Worm (Caenorhabditis elegans) whole organism, young adult: ENCODE measurements around the gene srh-98.

Source experiments
- B0019.2 ChIP-seq: fragments of 200-800 bp; sonication (Bioruptor generic); conservative IDR thresholded peaks from 2 replicates; pipeline ENCODE4 v1.3.6; 2022; ENCODE audit warnings: missing genetic modification reagents, missing genetic modification characterization, missing compliant biosample characterization
- B0035.1 ChIP-seq: sonication (generic microtip); optimal IDR thresholded peaks from 2 replicates; lab custom pipeline; 2016; ENCODE audit warnings: missing genetic modification characterization, mild to moderate bottlenecking, missing compliant biosample characterization, missing genotype, missing genetic modification reagents
- B0261.1 ChIP-seq: sonication (generic microtip); optimal IDR thresholded peaks from 2 replicates; lab custom pipeline; 2016; ENCODE audit warnings: mild to moderate bottlenecking, missing genetic modification characterization, moderate library complexity, missing compliant biosample characterization
- C17E4.6 ChIP-seq: fragments of 200-800 bp; sonication (Bioruptor generic); IDR thresholded peaks from 2 replicates; pipeline ENCODE4 v1.3.6; 2022; ENCODE audit warnings: missing genetic modification reagents, missing genetic modification characterization, missing compliant biosample characterization
- F23B12.7 ChIP-seq: sonication (generic microtip); optimal IDR thresholded peaks from 2 replicates; lab custom pipeline; 2017; ENCODE audit warnings: missing genetic modification characterization, mild to moderate bottlenecking, missing compliant biosample characterization, antibody characterized with exemption, moderate library complexity; ENCODE audit not compliant: insufficient read depth
- F55B11.4 ChIP-seq: sonication (generic microtip); optimal IDR thresholded peaks from 2 replicates; lab custom pipeline; 2016; ENCODE audit warnings: missing compliant biosample characterization, missing genetic modification characterization, borderline replicate concordance; ENCODE audit not compliant: insufficient read depth
- T07F8.4 ChIP-seq: sonication (generic microtip); optimal IDR thresholded peaks from 2 replicates; lab custom pipeline; 2016; ENCODE audit warnings: mild to moderate bottlenecking, missing genetic modification characterization, moderate library complexity, missing compliant biosample characterization
- Y53G8AR.9 ChIP-seq: fragments of 200-800 bp; sonication (Bioruptor generic); conservative IDR thresholded peaks from 2 replicates; pipeline ENCODE4 v1.3.6; 2022; ENCODE audit warnings: missing genetic modification reagents, missing genetic modification characterization, missing compliant biosample characterization
- Y67H2A.10 ChIP-seq: fragments of 200-800 bp; sonication (Bioruptor generic); conservative IDR thresholded peaks from 2 replicates; pipeline ENCODE4 v1.3.6; 2022; ENCODE audit warnings: missing genetic modification reagents, missing genetic modification characterization, missing compliant biosample characterization
- Y95B8A.8 ChIP-seq: fragments of 200-800 bp; sonication (Bioruptor generic); IDR thresholded peaks from 2 replicates; pipeline ENCODE4 v1.3.6; 2022; ENCODE audit warnings: missing genetic modification reagents, missing genetic modification characterization, missing compliant biosample characterization
- aptf-3 ChIP-seq: fragments of 200-800 bp; sonication (Bioruptor generic); IDR thresholded peaks from 2 replicates; pipeline ENCODE4 v1.3.6; 2022; ENCODE audit warnings: missing genetic modification characterization, missing compliant biosample characterization
- atf-7 ChIP-seq: sonication (generic microtip); optimal IDR thresholded peaks from 2 replicates; lab custom pipeline; 2017; ENCODE audit warnings: mild to moderate bottlenecking, missing genetic modification characterization, missing compliant biosample characterization
- athp-1 ChIP-seq: sonication (generic microtip); optimal IDR thresholded peaks from 2 replicates; lab custom pipeline; 2017; ENCODE audit warnings: mild to moderate bottlenecking, missing genetic modification characterization, missing compliant biosample characterization
- attf-6 ChIP-seq: fragments of 200-800 bp; sonication (Bioruptor generic); IDR thresholded peaks from 2 replicates; pipeline ENCODE4 v1.3.6; 2022; ENCODE audit warnings: missing genetic modification reagents, missing genetic modification characterization, missing compliant biosample characterization
- bed-1 ChIP-seq: fragments of 200-800 bp; sonication (Bioruptor generic); IDR thresholded peaks from 2 replicates; pipeline ENCODE4 v1.3.6; 2022; ENCODE audit warnings: missing genetic modification reagents, missing genetic modification characterization, missing compliant biosample characterization
- bed-2 ChIP-seq: fragments of 200-800 bp; sonication (Bioruptor generic); IDR thresholded peaks from 2 replicates; pipeline ENCODE4 v1.3.6; 2022; ENCODE audit warnings: missing genetic modification reagents, missing genetic modification characterization, missing compliant biosample characterization
- ceh-100 ChIP-seq: fragments of 200-800 bp; sonication (Bioruptor generic); IDR thresholded peaks from 2 replicates; pipeline ENCODE4 v1.3.6; 2022; ENCODE audit warnings: missing genetic modification reagents, missing genetic modification characterization, missing compliant biosample characterization
- ceh-79 ChIP-seq: sonication (generic microtip); optimal IDR thresholded peaks from 2 replicates; lab custom pipeline; 2017; ENCODE audit warnings: mild to moderate bottlenecking, missing genetic modification characterization, missing compliant biosample characterization
- chd-7 ChIP-seq: sonication (generic microtip); optimal IDR thresholded peaks from 2 replicates; lab custom pipeline; 2016; ENCODE audit warnings: mild to moderate bottlenecking, missing genetic modification characterization, moderate library complexity, missing compliant biosample characterization
- die-1 ChIP-seq: sonication (generic microtip); optimal IDR thresholded peaks from 2 replicates; lab custom pipeline; 2016; ENCODE audit warnings: missing genotype, mild to moderate bottlenecking, missing genetic modification characterization, missing compliant biosample characterization
- egrh-3 ChIP-seq: fragments of 200-800 bp; sonication (Bioruptor generic); IDR thresholded peaks from 2 replicates; pipeline ENCODE4 v1.3.6; 2022; ENCODE audit warnings: missing genetic modification reagents, missing genetic modification characterization, missing compliant biosample characterization
- ets-4 ChIP-seq: fragments of 200-800 bp; sonication (Bioruptor generic); optimal IDR thresholded peaks from 2 replicates; lab custom pipeline; 2018; ENCODE audit warnings: mild to moderate bottlenecking, missing genetic modification characterization, missing compliant biosample characterization
- him-1 ChIP-seq: sonication (generic microtip); optimal IDR thresholded peaks from 2 replicates; lab custom pipeline; 2016; ENCODE audit warnings: missing genotype, missing genetic modification reagents, missing genetic modification characterization, missing compliant biosample characterization
- hlh-12 ChIP-seq: sonication (generic microtip); optimal IDR thresholded peaks from 2 replicates; lab custom pipeline; 2016; ENCODE audit warnings: missing genetic modification characterization, missing compliant biosample characterization
- hmg-20 ChIP-seq: fragments of 200-800 bp; sonication (Bioruptor generic); IDR thresholded peaks from 2 replicates; pipeline ENCODE4 v1.3.6; 2022; ENCODE audit warnings: missing genetic modification reagents, missing genetic modification characterization, missing compliant biosample characterization
- let-607 ChIP-seq, 2 experiments: fragments of 200-800 bp in 1 of 2; sonication (Bioruptor generic) in 1 of 2; sonication (generic microtip) in 1 of 2; optimal IDR thresholded peaks; 2 replicates each; lab custom pipeline; 2016 to 2018; ENCODE audit warnings: mild to moderate bottlenecking in 2 of 2, missing compliant biosample characterization in 2 of 2, missing genetic modification characterization in 2 of 2, moderate library complexity in 2 of 2, missing genotype in 1 of 2
- lin-54 ChIP-seq: fragments of 200-800 bp; sonication (Bioruptor generic); optimal IDR thresholded peaks from 2 replicates; lab custom pipeline; 2018; ENCODE audit warnings: mild to moderate bottlenecking, missing genetic modification characterization, missing compliant biosample characterization
- lir-1 ChIP-seq: fragments of 200-800 bp; sonication (Bioruptor generic); conservative IDR thresholded peaks from 2 replicates; pipeline ENCODE4 v1.3.6; 2022; ENCODE audit warnings: missing genetic modification reagents, missing genetic modification characterization, missing compliant biosample characterization
- lsl-1 ChIP-seq: fragments of 200-800 bp; sonication (Bioruptor generic); optimal IDR thresholded peaks from 2 replicates; lab custom pipeline; 2018; ENCODE audit warnings: mild to moderate bottlenecking, missing genetic modification characterization, moderate library complexity, missing compliant biosample characterization
- madf-10 ChIP-seq: sonication (generic microtip); optimal IDR thresholded peaks from 2 replicates; lab custom pipeline; 2016; ENCODE audit warnings: mild to moderate bottlenecking, missing genetic modification characterization, missing compliant biosample characterization
- nfyb-1 ChIP-seq: fragments of 200-800 bp; sonication (Bioruptor generic); IDR thresholded peaks from 2 replicates; pipeline ENCODE4 v1.3.6; 2022; ENCODE audit warnings: missing genetic modification reagents, missing genetic modification characterization, missing compliant biosample characterization
- nhr-179 ChIP-seq: sonication (generic microtip); optimal IDR thresholded peaks from 2 replicates; lab custom pipeline; 2016; ENCODE audit warnings: mild to moderate bottlenecking, missing genetic modification characterization, missing compliant biosample characterization
- nhr-80 ChIP-seq: sonication (generic microtip); optimal IDR thresholded peaks from 2 replicates; lab custom pipeline; 2016; ENCODE audit warnings: missing genetic modification characterization, missing compliant biosample characterization
- pbrm-1 ChIP-seq: fragments of 200-800 bp; sonication (Bioruptor generic); IDR thresholded peaks from 2 replicates; pipeline ENCODE4 v1.3.6; 2022; ENCODE audit warnings: missing genetic modification reagents, missing genetic modification characterization, missing compliant biosample characterization
- rec-8 ChIP-seq, 2 experiments: sonication (generic microtip); optimal IDR thresholded peaks; 2 replicates each; lab custom pipeline; 2016; ENCODE audit warnings: mild to moderate bottlenecking in 2 of 2, missing genetic modification characterization in 2 of 2, missing genetic modification reagents in 2 of 2, missing genotype in 2 of 2, missing biosample characterization in 1 of 2, missing compliant biosample characterization in 1 of 2, moderate library complexity in 1 of 2
- rpc-1 ChIP-seq, 2 experiments: fragments of 150-350 bp in 1 of 2; sonication (generic microtip) in 1 of 2; optimal IDR thresholded peaks; 2 replicates each; lab custom pipeline; 2014 to 2018; ENCODE audit warnings: missing biosample characterization in 1 of 2, missing genetic modification characterization in 1 of 2, missing genetic modification reagents in 1 of 2, missing genotype in 1 of 2
- sdz-38 ChIP-seq: sonication (generic microtip); optimal IDR thresholded peaks from 2 replicates; lab custom pipeline; 2016; ENCODE audit warnings: missing genotype, missing genetic modification characterization, missing compliant biosample characterization
- snpc-1.3 ChIP-seq: sonication (generic microtip); optimal IDR thresholded peaks from 2 replicates; lab custom pipeline; 2017; ENCODE audit warnings: missing genetic modification characterization, mild to moderate bottlenecking, missing compliant biosample characterization, antibody characterized with exemption, moderate library complexity, missing genotype, missing genetic modification reagents; ENCODE audit not compliant: insufficient read depth
- somi-1 ChIP-seq: fragments of 200-800 bp; sonication (Bioruptor generic); optimal IDR thresholded peaks from 2 replicates; lab custom pipeline; 2018; ENCODE audit warnings: mild to moderate bottlenecking, missing genetic modification characterization, missing compliant biosample characterization
- sptf-2 ChIP-seq: fragments of 200-800 bp; sonication (Bioruptor generic); optimal IDR thresholded peaks from 2 replicates; lab custom pipeline; 2018; ENCODE audit warnings: mild to moderate bottlenecking, missing genetic modification characterization, missing compliant biosample characterization
- zfh-2 ChIP-seq: fragments of 200-800 bp; sonication (Bioruptor generic); conservative IDR thresholded peaks from 2 replicates; pipeline ENCODE4 v1.3.6; 2022; ENCODE audit warnings: missing genetic modification reagents, missing genetic modification characterization, missing compliant biosample characterization
- ztf-25 ChIP-seq: fragments of 200-800 bp; sonication (Bioruptor generic); IDR thresholded peaks from 2 replicates; pipeline ENCODE4 v1.3.6; 2022; ENCODE audit warnings: missing genetic modification reagents, missing genetic modification characterization, missing compliant biosample characterization
- ztf-6 ChIP-seq: fragments of 200-800 bp; sonication (Bioruptor generic); IDR thresholded peaks from 2 replicates; pipeline ENCODE4 v1.3.6; 2022; ENCODE audit warnings: missing genetic modification reagents, missing genetic modification characterization, missing compliant biosample characterization

The srh-98 gene

ce11 chrV:16232180-16232579 lies 3.4 kb downstream of the srh-98 start, which contains the start of gene gst-22:
Gene gst-22 (minus strand): TSS chrV:16232282.
- TF ChIP-seq atf-7 (tag; lab: Kevin White, UChicago) (no peak), madf-10 (no peak), bed-1 (GFP tag; lab: Robert Waterston, UW) (no peak), zfh-2 (no peak), nhr-80 (tag; lab: Kevin White, UChicago) (peak; percentile 51), nhr-179 (tag; lab: Kevin White, UChicago) (no peak)

DNA sequence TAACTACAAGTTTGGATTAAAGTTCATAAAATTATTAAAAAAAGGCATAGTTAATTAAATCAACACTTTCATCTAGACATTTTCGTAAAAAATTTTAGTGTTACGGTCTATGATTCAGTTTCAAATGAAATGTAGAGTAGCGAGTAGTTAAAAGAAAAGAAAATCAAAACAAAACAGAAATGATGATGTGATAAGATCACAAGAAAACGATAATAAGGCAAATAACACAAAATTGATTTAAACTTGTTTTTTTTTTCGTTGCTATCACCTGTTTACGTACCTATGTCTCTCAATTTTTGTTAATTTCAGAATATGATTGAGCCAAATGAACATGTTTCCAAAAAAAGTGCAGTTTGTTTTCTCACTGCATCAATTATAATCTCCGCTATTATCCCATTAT lies 5.7 kb downstream of the srh-98 start, which contains the start of the genes F21H7.2 and F21H7.12:
F21H7.2 (minus strand) TSS at position 101 of the 400 bp plus-strand sequence.
F21H7.12 (plus strand) TSS at position 270 of the 400 bp plus-strand sequence.
- TF ChIP-seq nhr-179 (tag; lab: Kevin White, UChicago) (no peak), Y67H2A.10 (GFP tag; lab: Robert Waterston, UW) (no peak), let-607 (tag; optimal IDR thresholded peaks at IDR 0.05; lab: Kevin White, UChicago) (no peak), nhr-80 (tag; lab: Kevin White, UChicago) (no peak), B0261.1 (tag; lab: Kevin White, UChicago) (no peak), attf-6 (GFP tag; lab: Robert Waterston, UW) (no peak), athp-1 (no peak), C17E4.6 (GFP tag; lab: Robert Waterston, UW) (no peak), chd-7 (tag; lab: Kevin White, UChicago) (no peak), ceh-79 (tag; lab: Kevin White, UChicago) (no peak), rpc-1 (optimal IDR thresholded peaks at IDR 0.05; lab: Kevin White, UChicago) (no peak), rpc-1 (tag; optimal IDR thresholded peaks at IDR 0.05; lab: Kevin White, UChicago) (no peak), bed-2 (GFP tag; lab: Robert Waterston, UW) (no peak), T07F8.4 (no peak), him-1 (tag; lab: Kevin White, UChicago) (no peak)

DNA sequence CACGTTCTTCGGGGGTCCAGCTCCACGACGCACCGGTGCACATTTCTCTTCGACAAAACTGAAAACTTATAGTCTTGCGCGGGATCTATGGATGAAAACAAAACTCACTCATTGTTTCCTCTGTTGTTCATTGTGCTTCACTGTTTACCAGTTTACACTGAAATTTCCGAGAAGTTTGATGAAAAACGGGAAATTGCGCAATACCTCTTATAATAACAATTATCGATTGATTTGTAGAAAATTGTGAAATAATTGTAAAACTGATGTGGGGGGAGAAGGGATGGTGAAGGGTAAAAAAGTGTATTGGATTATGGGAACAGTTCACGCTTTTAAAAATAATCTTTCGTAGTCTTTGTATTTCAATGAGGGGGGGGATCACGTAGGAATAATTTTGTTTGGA lies 6.1 kb downstream of the srh-98 start:
- TF ChIP-seq hlh-12 (tag; lab: Kevin White, UChicago): no peak
- TF ChIP-seq nfyb-1: no peak
- TF ChIP-seq F23B12.7 (tag; lab: Kevin White, UChicago): no peak
- no peak for TF ChIP-seq let-607 (tag; optimal IDR thresholded peaks at IDR 0.05; lab: Kevin White, UChicago)
- no peak for TF ChIP-seq B0261.1 (tag; lab: Kevin White, UChicago)
- no peak for TF ChIP-seq pbrm-1 (GFP tag; lab: Robert Waterston, UW)
- no peak for TF ChIP-seq lir-1 (GFP tag; lab: Robert Waterston, UW)
- no peak for TF ChIP-seq die-1 (tag; lab: Kevin White, UChicago)
- TF ChIP-seq hmg-20: no peak
- no peak for TF ChIP-seq ztf-6 (GFP tag; lab: Robert Waterston, UW)
- TF ChIP-seq ztf-25 (GFP tag; lab: Robert Waterston, UW): no peak
- no peak for TF ChIP-seq ceh-100 (GFP tag; lab: Robert Waterston, UW)
- TF ChIP-seq ets-4 (GFP tag; lab: Kevin White, UChicago): no peak
- TF ChIP-seq B0035.1 (tag; lab: Kevin White, UChicago): no peak
- no peak for TF ChIP-seq attf-6 (GFP tag; lab: Robert Waterston, UW)
- TF ChIP-seq lin-54: no peak
- TF ChIP-seq sptf-2 (GFP tag; lab: Kevin White, UChicago): no peak

- TF ChIP-seq B0019.2 (GFP tag; lab: Robert Waterston, UW) (no peak), B0261.1 (tag; lab: Kevin White, UChicago) (no peak), Y53G8AR.9 (no peak), rec-8 (tag; optimal IDR thresholded peaks at IDR 0.05; lab: Kevin White, UChicago) (no peak), lsl-1 (GFP tag; lab: Kevin White, UChicago) (no peak), F55B11.4 (tag; lab: Kevin White, UChicago) (no peak), egrh-3 (GFP tag; lab: Robert Waterston, UW) (no peak), somi-1 (GFP tag; lab: Kevin White, UChicago) (no peak), aptf-3 (no peak), snpc-1.3 (no peak), ztf-25 (GFP tag; lab: Robert Waterston, UW) (no peak), lir-1 (GFP tag; lab: Robert Waterston, UW) (no peak), Y95B8A.8 (GFP tag; lab: Robert Waterston, UW) (no peak), ets-4 (GFP tag; lab: Kevin White, UChicago) (no peak), sdz-38 (tag; lab: Kevin White, UChicago) (no peak), bed-2 (GFP tag; lab: Robert Waterston, UW) (no peak)
Measured at ce11 chrV:16226581-16226980, 9.0 kb downstream of the srh-98 start, which contains the start of gene F11A5.13. Gene F11A5.13 (minus strand): TSS chrV:16226681.
